Worm (Caenorhabditis elegans) whole organism, L1 larva: ENCODE results near the gene Y41D4B.4.
A peak's percentile ranks its signal among the peaks of the same experiment; 100 is the strongest.

Experiments used
- C04F5.9 ChIP-seq: sonication (generic microtip); optimal IDR thresholded peaks from 2 replicates; lab custom pipeline; 2016; ENCODE audit warnings: missing genetic modification characterization, missing compliant biosample characterization
- C34B4.2 ChIP-seq: sonication (generic microtip); optimal IDR thresholded peaks from 2 replicates; lab custom pipeline; 2017; ENCODE audit warnings: mild to moderate bottlenecking, missing genetic modification characterization, missing compliant biosample characterization
- F16B12.6 ChIP-seq: fragments of 150-350 bp; optimal IDR thresholded peaks from 2 replicates; lab custom pipeline; 2014; ENCODE audit warnings: missing biosample characterization, missing genetic modification characterization
- Y116A8C.19 ChIP-seq: sonication (generic microtip); optimal IDR thresholded peaks from 2 replicates; lab custom pipeline; 2016; ENCODE audit warnings: missing compliant biosample characterization, missing genetic modification characterization, borderline replicate concordance
- aha-1 ChIP-seq: fragments of 150-350 bp; optimal IDR thresholded peaks from 2 replicates; lab custom pipeline; 2014; ENCODE audit warnings: missing biosample characterization, missing genetic modification characterization
- alr-1 ChIP-seq: fragments of 200-800 bp; sonication (Bioruptor generic); optimal IDR thresholded peaks from 2 replicates; lab custom pipeline; 2018; ENCODE audit warnings: borderline replicate concordance, mild to moderate bottlenecking, missing genetic modification characterization, missing compliant biosample characterization
- ama-1 ChIP-seq: fragments of 150-350 bp; optimal IDR thresholded peaks from 2 replicates; lab custom pipeline; 2014
- blmp-1 ChIP-seq: fragments of 150-350 bp; optimal IDR thresholded peaks from 2 replicates; lab custom pipeline; 2014; ENCODE audit warnings: missing biosample characterization, missing genetic modification characterization
- ceh-8 ChIP-seq: fragments of 200-800 bp; sonication (Bioruptor generic); optimal IDR thresholded peaks from 2 replicates; lab custom pipeline; 2018; ENCODE audit warnings: mild to moderate bottlenecking, missing genetic modification characterization, moderate library complexity, missing compliant biosample characterization
- ceh-88 ChIP-seq: fragments of 200-800 bp; sonication (Bioruptor generic); IDR thresholded peaks from 2 replicates; pipeline ENCODE4 v1.3.6; 2022; ENCODE audit warnings: missing genetic modification characterization, missing compliant biosample characterization
- ces-1 ChIP-seq: fragments of 150-350 bp; optimal IDR thresholded peaks from 2 replicates; lab custom pipeline; 2014; ENCODE audit warnings: missing biosample characterization, missing genetic modification reagents, missing genetic modification characterization
- dpl-1 ChIP-seq, 3 experiments: fragments of 150-350 bp in 2 of 3; sonication (generic microtip) in 1 of 3; optimal IDR thresholded peaks; 2 replicates each; lab custom pipeline; 2014 to 2017; ENCODE audit warnings: missing biosample characterization in 3 of 3, missing genetic modification characterization in 3 of 3, missing genetic modification reagents in 3 of 3
- efl-1 ChIP-seq, 4 experiments: fragments of 150-350 bp; optimal IDR thresholded peaks in 3 of 4; peaks in 1 of 4; 1 replicate in 1 of 4; 2 replicates in 3 of 4; lab custom pipeline; 2014; ENCODE audit warnings: missing biosample characterization in 2 of 4, missing genetic modification characterization in 2 of 4, missing genetic modification reagents in 2 of 4
- efl-3 ChIP-seq: fragments of 200-800 bp; sonication (Bioruptor generic); optimal IDR thresholded peaks from 2 replicates; lab custom pipeline; 2018; ENCODE audit warnings: mild to moderate bottlenecking, missing genetic modification characterization, missing compliant biosample characterization
- egl-27 ChIP-seq, 2 experiments: fragments of 150-350 bp in 1 of 2; sonication (generic microtip); optimal IDR thresholded peaks; 3 replicates each; lab custom pipeline; 2017 to 2018; ENCODE audit warnings: missing biosample characterization in 2 of 2, missing genetic modification characterization in 2 of 2, missing genetic modification reagents in 2 of 2
- elt-3 ChIP-seq, 6 experiments: fragments of 150-350 bp in 1 of 6; sonication (generic microtip); optimal IDR thresholded peaks; 2 replicates each; lab custom pipeline; 2017 to 2018; ENCODE audit warnings: missing biosample characterization in 6 of 6, missing genetic modification characterization in 6 of 6, inconsistent platforms in 1 of 6
- fkh-8 ChIP-seq: sonication (generic microtip); optimal IDR thresholded peaks from 2 replicates; lab custom pipeline; 2016; ENCODE audit warnings: mild to moderate bottlenecking, missing genetic modification characterization, missing compliant biosample characterization
- hlh-17 ChIP-seq: fragments of 200-800 bp; sonication (Bioruptor generic); optimal IDR thresholded peaks from 2 replicates; lab custom pipeline; 2018; ENCODE audit warnings: missing genetic modification characterization, mild to moderate bottlenecking, missing compliant biosample characterization, moderate library complexity, borderline replicate concordance
- hlh-4 ChIP-seq: sonication (generic microtip); optimal IDR thresholded peaks from 2 replicates; lab custom pipeline; 2016; ENCODE audit warnings: mild to moderate bottlenecking, missing genetic modification characterization, missing compliant biosample characterization
- hpl-2 ChIP-seq: fragments of 150-350 bp; optimal IDR thresholded peaks from 2 replicates; lab custom pipeline; 2014; ENCODE audit warnings: missing biosample characterization, missing genetic modification reagents, missing genetic modification characterization
- isw-1 ChIP-seq: fragments of 200-800 bp; sonication (Bioruptor generic); IDR thresholded peaks from 2 replicates; pipeline ENCODE4 v1.3.6; 2022; ENCODE audit warnings: missing genetic modification characterization, missing compliant biosample characterization
- lin-35 ChIP-seq, 2 experiments: fragments of 150-350 bp; optimal IDR thresholded peaks; 2 replicates each; lab custom pipeline; 2014; ENCODE audit warnings: missing biosample characterization in 2 of 2, missing genetic modification characterization in 2 of 2, missing genetic modification reagents in 2 of 2
- lsy-2 ChIP-seq, 2 experiments: fragments of 150-350 bp; optimal IDR thresholded peaks; 2 replicates each; lab custom pipeline; 2014; ENCODE audit warnings: missing biosample characterization in 2 of 2, missing genetic modification characterization in 2 of 2
- mab-9 ChIP-seq: fragments of 200-800 bp; sonication (Bioruptor generic); IDR thresholded peaks from 2 replicates; pipeline ENCODE4 v1.3.6; 2022; ENCODE audit warnings: missing genetic modification reagents, missing genetic modification characterization, missing compliant biosample characterization
- mef-2 ChIP-seq: fragments of 150-350 bp; optimal IDR thresholded peaks from 2 replicates; lab custom pipeline; 2014; ENCODE audit warnings: missing biosample characterization, missing genetic modification characterization
- mep-1 ChIP-seq: fragments of 150-350 bp; optimal IDR thresholded peaks from 2 replicates; lab custom pipeline; 2014; ENCODE audit warnings: missing biosample characterization, missing genetic modification characterization
- nhr-19 ChIP-seq: fragments of 200-800 bp; sonication (Bioruptor generic); conservative IDR thresholded peaks from 2 replicates; pipeline ENCODE4 v1.3.6; 2022; ENCODE audit warnings: missing genetic modification characterization, missing compliant biosample characterization
- nhr-28 ChIP-seq: fragments of 150-350 bp; optimal IDR thresholded peaks from 2 replicates; lab custom pipeline; 2014; ENCODE audit warnings: missing biosample characterization, missing genetic modification characterization
- nhr-76 ChIP-seq: sonication (generic microtip); optimal IDR thresholded peaks from 2 replicates; lab custom pipeline; 2017; ENCODE audit warnings: missing biosample characterization, missing genetic modification characterization
- nhr-84 ChIP-seq: sonication (generic microtip); optimal IDR thresholded peaks from 2 replicates; lab custom pipeline; 2017; ENCODE audit warnings: missing biosample characterization, missing genetic modification characterization
- nhr-85 ChIP-seq: sonication (generic microtip); peaks from one replicate; lab custom pipeline; 2016; ENCODE audit warnings: missing genetic modification characterization, inconsistent platforms, missing compliant biosample characterization
- nhr-90 ChIP-seq: sonication (generic microtip); optimal IDR thresholded peaks from 2 replicates; lab custom pipeline; 2016; ENCODE audit warnings: mild to moderate bottlenecking, missing genetic modification characterization, missing compliant biosample characterization; ENCODE audit not compliant: poor library complexity
- pag-3 ChIP-seq: sonication (generic microtip); optimal IDR thresholded peaks from 2 replicates; lab custom pipeline; 2017; ENCODE audit warnings: missing genetic modification characterization, mild to moderate bottlenecking, missing compliant biosample characterization, antibody characterized with exemption, borderline replicate concordance; ENCODE audit not compliant: insufficient read depth
- pqm-1 ChIP-seq: sonication (generic microtip); optimal IDR thresholded peaks from 3 replicates; lab custom pipeline; 2017; ENCODE audit warnings: missing biosample characterization, missing genetic modification characterization
- skn-1 ChIP-seq: fragments of 150-350 bp; optimal IDR thresholded peaks from 2 replicates; lab custom pipeline; 2014; ENCODE audit warnings: missing biosample characterization, missing genetic modification characterization
- sup-37 ChIP-seq: fragments of 200-800 bp; sonication (Bioruptor generic); optimal IDR thresholded peaks from 2 replicates; lab custom pipeline; 2018; ENCODE audit warnings: mild to moderate bottlenecking, missing genetic modification characterization, missing compliant biosample characterization
- swsn-7 ChIP-seq: sonication (generic microtip); optimal IDR thresholded peaks from 2 replicates; lab custom pipeline; 2016; ENCODE audit warnings: missing genetic modification characterization, missing compliant biosample characterization
- tbx-2 ChIP-seq: sonication (generic microtip); optimal IDR thresholded peaks from 2 replicates; lab custom pipeline; 2016; ENCODE audit warnings: missing genetic modification characterization, missing compliant biosample characterization
- tlp-1 ChIP-seq: fragments of 150-350 bp; optimal IDR thresholded peaks from 2 replicates; lab custom pipeline; 2014; ENCODE audit warnings: missing biosample characterization, missing genetic modification characterization
- unc-130 ChIP-seq: fragments of 150-350 bp; optimal IDR thresholded peaks from 2 replicates; lab custom pipeline; 2017; ENCODE audit warnings: missing biosample characterization, missing genetic modification characterization, inconsistent platforms
- unc-62 ChIP-seq: fragments of 150-350 bp; optimal IDR thresholded peaks from 2 replicates; lab custom pipeline; 2014; ENCODE audit warnings: missing biosample characterization, missing genetic modification reagents, missing genetic modification characterization
- vab-15 ChIP-seq: sonication (generic microtip); optimal IDR thresholded peaks from 2 replicates; lab custom pipeline; 2017; ENCODE audit warnings: missing genotype, mild to moderate bottlenecking, missing genetic modification characterization, missing compliant biosample characterization
- zag-1 ChIP-seq: fragments of 150-350 bp; optimal IDR thresholded peaks from 2 replicates; lab custom pipeline; 2014; ENCODE audit warnings: missing biosample characterization, missing genetic modification characterization
- ztf-11 ChIP-seq, 2 experiments: sonication (generic microtip); optimal IDR thresholded peaks; 2 replicates each; lab custom pipeline; 2016 to 2017; ENCODE audit warnings: missing genetic modification characterization in 2 of 2, missing biosample characterization in 1 of 2, missing compliant biosample characterization in 1 of 2

The Y41D4B.4 gene

DNA sequence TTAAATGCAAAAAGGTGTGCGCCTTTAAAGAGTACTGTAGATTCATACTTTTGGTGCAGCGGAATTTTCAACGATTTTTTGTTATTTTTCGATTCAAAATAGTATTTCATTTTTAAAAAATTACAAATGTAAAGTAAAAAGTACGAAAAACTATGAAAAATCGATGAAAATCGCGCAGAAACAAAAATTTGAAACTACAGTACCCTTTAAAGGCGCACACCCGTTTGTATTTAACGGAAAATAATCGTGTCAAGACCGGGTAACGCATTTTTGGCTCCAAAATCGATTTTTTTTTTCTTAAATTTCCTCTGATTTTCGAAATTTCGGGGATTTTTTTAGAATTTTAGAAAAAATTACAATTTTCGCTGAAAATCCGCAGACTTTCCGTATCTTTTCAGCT lies 48.0 kb downstream of the Y41D4B.4 start:
- TF ChIP-seq mef-2 (tag; lab: Kevin White, UChicago), result no peak
- TF ChIP-seq blmp-1 (tag; lab: Kevin White, UChicago), result no peak
- TF ChIP-seq tbx-2 (tag; lab: Kevin White, UChicago), result no peak
- TF ChIP-seq tlp-1 (tag; lab: Kevin White, UChicago), result no peak
- TF ChIP-seq F16B12.6 (tag; lab: Kevin White, UChicago), result no peak
- TF ChIP-seq unc-62 (GFP tag; lab: Kevin White, UChicago), result no peak
- no peak for TF ChIP-seq nhr-28 (tag; lab: Kevin White, UChicago)
- TF ChIP-seq hlh-17 (GFP tag; lab: Kevin White, UChicago), result no peak
- no peak for TF ChIP-seq swsn-7 (tag; lab: Kevin White, UChicago)
- TF ChIP-seq mep-1, result no peak
- TF ChIP-seq nhr-90 (tag; lab: Kevin White, UChicago), result no peak

DNA sequence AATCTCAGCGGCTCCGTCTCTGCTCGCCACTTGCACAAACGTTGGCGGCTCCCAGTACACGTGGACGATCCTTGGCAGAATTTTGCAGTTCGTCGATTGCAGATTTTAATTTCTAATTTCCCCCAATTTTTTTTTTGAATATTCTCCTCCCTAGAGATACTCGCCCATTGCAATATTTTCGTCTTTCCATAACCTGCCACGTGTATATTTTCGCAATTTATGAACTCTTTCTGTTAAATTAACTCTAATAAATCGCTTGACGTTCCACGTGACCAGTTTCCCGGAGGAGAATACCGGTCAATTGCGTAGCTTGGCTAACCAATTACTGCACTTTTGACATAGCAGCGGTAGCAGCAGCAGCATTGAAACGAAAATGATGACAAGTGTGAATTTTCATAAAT lies 48.5 kb downstream of the Y41D4B.4 start:
- no peak for TF ChIP-seq mef-2 (tag; lab: Kevin White, UChicago)
- TF ChIP-seq nhr-85 (tag; lab: Kevin White, UChicago), result peak; percentile 75
- peak; percentile 1 for TF ChIP-seq ama-1 (lab: Kevin White, UChicago)
- TF ChIP-seq, all 84 proteins: peak for 2

DNA sequence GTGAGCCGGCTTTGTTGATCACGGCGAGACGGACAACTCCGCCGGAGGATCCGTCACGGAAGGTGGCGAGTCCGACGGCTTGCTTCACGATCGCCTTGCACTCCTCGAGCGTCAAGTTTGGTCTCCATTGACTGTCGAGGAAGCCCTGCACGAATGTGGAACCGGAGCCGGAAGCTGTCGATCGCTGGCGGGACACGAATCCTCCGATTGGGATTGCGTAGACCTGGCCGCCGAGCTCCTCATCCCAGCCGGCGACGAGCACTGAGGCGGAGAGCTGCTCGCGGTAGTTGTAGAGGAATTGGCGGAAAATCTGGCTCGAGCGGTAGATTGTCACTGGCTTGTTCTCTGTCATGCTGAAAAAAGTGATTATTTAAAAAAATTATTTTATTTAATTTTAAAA lies 49.1 kb downstream of the Y41D4B.4 start:
- peak; percentile 43 for TF ChIP-seq ceh-8
- TF ChIP-seq C04F5.9 (tag; lab: Kevin White, UChicago), result no peak

DNA sequence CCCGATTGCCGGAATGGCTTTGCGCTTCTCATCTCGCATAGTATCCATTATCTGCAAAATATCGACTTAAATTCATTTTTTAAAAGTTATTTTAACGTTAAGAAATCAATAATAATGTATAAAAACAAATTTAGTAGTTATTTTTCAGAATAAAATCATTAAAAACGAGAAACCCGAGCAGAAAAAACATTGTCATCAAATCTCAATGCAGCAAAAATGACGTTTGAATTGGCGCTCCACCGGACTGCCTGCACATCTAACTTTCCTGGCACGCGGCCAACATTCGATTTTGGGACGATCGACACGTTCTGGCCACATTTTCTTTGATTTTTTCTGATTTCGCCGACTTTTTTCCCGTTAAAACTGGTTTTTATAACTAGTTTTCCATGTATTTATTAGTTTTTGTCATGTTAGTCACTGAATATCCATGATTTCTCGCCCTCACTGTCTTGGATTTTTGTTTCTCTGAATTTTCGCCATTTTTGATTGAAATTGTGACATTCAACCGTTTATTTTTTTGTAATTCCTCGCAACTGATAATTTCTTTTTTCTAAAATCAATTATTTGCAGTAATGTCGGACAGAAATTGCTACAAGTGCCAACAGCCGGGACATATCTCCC lies 49.9 kb downstream of the Y41D4B.4 start, which contains the start of the genes pbs-1 and K08D12.3:
pbs-1 (minus strand) TSS at position 51 of the 621 bp plus-strand sequence.
K08D12.3 (plus strand) TSS at position 571 of the 621 bp plus-strand sequence.
- TF ChIP-seq mab-9 (GFP tag; lab: Robert Waterston, UW) (0 out of 2 replicates have a peak, but pooled peaks have one; percentile 8), nhr-90 (tag; lab: Kevin White, UChicago) (peak; percentile 84), dpl-1 (GFP tag; optimal IDR thresholded peaks at IDR 0.05; lab: Kevin White, UChicago) (peak; percentile 89 to 93 (median 92)), nhr-28 (tag; lab: Kevin White, UChicago) (no peak), pqm-1 (no peak), nhr-76 (tag; lab: Kevin White, UChicago) (no peak), efl-1 (optimal IDR thresholded peaks at IDR 0.05; lab: Kevin White, UChicago) (peak; percentile 70 to 93), efl-1 (GFP tag; optimal IDR thresholded peaks at IDR 0.05 in 1 of 2; lab: Kevin White, UChicago) (peak; percentile 92 to 99), vab-15 (tag; lab: Kevin White, UChicago) (no peak), sup-37 (GFP tag; lab: Kevin White, UChicago) (no peak), lsy-2 (tag; optimal IDR thresholded peaks at IDR 0.05; lab: Kevin White, UChicago) (peak; percentile 88 to 94), F16B12.6 (tag; lab: Kevin White, UChicago) (peak; percentile 39), ztf-11 (tag; optimal IDR thresholded peaks at IDR 0.05; lab: Kevin White, UChicago) (no peak), elt-3 (tag; optimal IDR thresholded peaks at IDR 0.05; lab: Kevin White, UChicago) (peak in 4 of 6 experiments; percentile 39 to 81 (median 48)), egl-27 (tag; optimal IDR thresholded peaks at IDR 0.05; lab: Kevin White, UChicago) (no peak), alr-1 (tag; lab: Kevin White, UChicago) (no peak), ces-1 (no peak), lin-35 (GFP tag; optimal IDR thresholded peaks at IDR 0.05; lab: Kevin White, UChicago) (peak; percentile 94 to 95), pag-3 (no peak), hpl-2 (GFP tag; lab: Kevin White, UChicago) (peak; percentile 21), Y116A8C.19 (tag; lab: Kevin White, UChicago) (no peak), nhr-84 (tag; lab: Kevin White, UChicago) (no peak), zag-1 (tag; lab: Kevin White, UChicago) (no peak), ceh-88 (peak; percentile 41; the same call in 1 of the 2 replicates), fkh-8 (peak; percentile 71), unc-130 (peak; percentile 74), nhr-85 (tag; lab: Kevin White, UChicago) (peak; percentile 90), hlh-4 (tag; lab: Kevin White, UChicago) (no peak), mef-2 (tag; lab: Kevin White, UChicago) (no peak), efl-3 (GFP tag; lab: Kevin White, UChicago) (no peak), tlp-1 (tag; lab: Kevin White, UChicago) (no peak), isw-1 (GFP tag; lab: Robert Waterston, UW) (peak; percentile 63), aha-1 (no peak), C34B4.2 (no peak), skn-1 (tag; lab: Kevin White, UChicago) (peak; percentile 98), unc-62 (GFP tag; lab: Kevin White, UChicago) (no peak), nhr-19 (GFP tag; lab: Robert Waterston, UW) (peak; percentile 88)
